Worm (Caenorhabditis elegans) whole organism, mixed stage, embryonic: ENCODE measurements around the gene F28C6.5.

ENCODE experiments used
- bed-3 ChIP-seq: fragments of 200-800 bp; sonication (Bioruptor generic); optimal IDR thresholded peaks from 3 replicates; lab custom pipeline; 2018; ENCODE audit warnings: mild to moderate bottlenecking, missing genetic modification characterization, moderate library complexity, missing compliant biosample characterization
- blmp-1 ChIP-seq: fragments of 150-350 bp; optimal IDR thresholded peaks from 2 replicates; lab custom pipeline; 2014; ENCODE audit warnings: missing biosample characterization, missing genetic modification characterization
- elt-3 ChIP-seq: fragments of 150-350 bp; optimal IDR thresholded peaks from 2 replicates; lab custom pipeline; 2014; ENCODE audit warnings: missing biosample characterization, missing genetic modification characterization
- flh-1 ChIP-seq: fragments of 200-800 bp; sonication (Bioruptor generic); optimal IDR thresholded peaks from 2 replicates; lab custom pipeline; 2018; ENCODE audit warnings: mild to moderate bottlenecking, missing genetic modification characterization, moderate library complexity, missing compliant biosample characterization
- mab-5 ChIP-seq: fragments of 150-350 bp; optimal IDR thresholded peaks from 2 replicates; lab custom pipeline; 2014; ENCODE audit warnings: missing biosample characterization, missing genetic modification characterization
- nhr-76 ChIP-seq: sonication (generic microtip); optimal IDR thresholded peaks from 2 replicates; lab custom pipeline; 2017; ENCODE audit warnings: missing biosample characterization, missing genetic modification characterization
- pha-4 ChIP-seq: fragments of 150-350 bp; optimal IDR thresholded peaks from 2 replicates; lab custom pipeline; 2018; ENCODE audit warnings: missing biosample characterization, missing genetic modification reagents, missing genetic modification characterization
- snpc-4 ChIP-seq: fragments of 150-350 bp; optimal IDR thresholded peaks from 2 replicates; lab custom pipeline; 2014; ENCODE audit warnings: missing biosample characterization, missing genetic modification characterization
- unc-39 ChIP-seq: fragments of 150-350 bp; optimal IDR thresholded peaks from 2 replicates; lab custom pipeline; 2014; ENCODE audit warnings: missing biosample characterization, missing genetic modification characterization
- unc-62 ChIP-seq: fragments of 150-350 bp; optimal IDR thresholded peaks from 2 replicates; lab custom pipeline; 2014; ENCODE audit warnings: missing biosample characterization, missing genetic modification reagents, missing genetic modification characterization
- ztf-11 ChIP-seq: fragments of 150-350 bp; optimal IDR thresholded peaks from 2 replicates; lab custom pipeline; 2014; ENCODE audit warnings: missing biosample characterization, missing genetic modification characterization

- no peak for TF ChIP-seq pha-4 (tag; lab: Kevin White, UChicago)
- no peak for TF ChIP-seq unc-62
- TF ChIP-seq snpc-4 (tag; lab: Kevin White, UChicago), result no peak
- TF ChIP-seq mab-5 (tag; lab: Kevin White, UChicago), result no peak
- no peak for TF ChIP-seq bed-3 (GFP tag; lab: Kevin White, UChicago)
- TF ChIP-seq ztf-11, result no peak
- TF ChIP-seq nhr-76, result no peak
- no peak for TF ChIP-seq flh-1 (GFP tag; lab: Kevin White, UChicago)
- no peak for TF ChIP-seq unc-39 (tag; lab: Kevin White, UChicago)
- TF ChIP-seq elt-3 (tag; lab: Kevin White, UChicago), result no peak
- TF ChIP-seq blmp-1, result no peak
Measured at ce11 chrII:8562002-8562401, 37.3 kb upstream of the F28C6.5 start, which contains the start of gene F54C9.14.
